Worm (Caenorhabditis elegans): ENCODE measurements around the gene bath-20.
"Not testable (repeated sequence)": the region's sequence is repeated elsewhere in the genome, so short reads cannot be mapped to it uniquely, and the experiment has no call there.

bath-20 gene

ce11 chrII:2051372-2051771, 9.0 kb upstream of the bath-20 start, which contains the start of gene fbxb-35:
Gene fbxb-35, plus strand, starts transcription at chrII:2051672.
- no peak for TF ChIP-seq W03F9.2 (tag; optimal IDR thresholded peaks at IDR 0.05)
- no peak for TF ChIP-seq dao-5 (tag; optimal IDR thresholded peaks at IDR 0.05)
- no peak for TF ChIP-seq him-1 (tag; optimal IDR thresholded peaks at IDR 0.05)

- not testable (repeated sequence) for TF ChIP-seq dao-5, him-1, W03F9.2 (tag; optimal IDR thresholded peaks at IDR 0.05)
These were observed 4.2 kb upstream of the bath-20 start, which contains the start of gene math-1 for ce11 chrII:2046556-2046955. Gene math-1, minus strand, starts transcription at chrII:2046656.

ce11 chrII:2045505-2045904, 3.2 kb upstream of the bath-20 start, which contains the start of gene bath-24:
Gene bath-24, minus strand, starts transcription at chrII:2045605.
- no peak for TF ChIP-seq him-1 (tag; optimal IDR thresholded peaks at IDR 0.05)
- TF ChIP-seq dao-5 (tag; optimal IDR thresholded peaks at IDR 0.05) = no peak
- no peak for TF ChIP-seq W03F9.2 (tag; optimal IDR thresholded peaks at IDR 0.05)

ce11 chrII:2039288-2039687, 3.1 kb downstream of the bath-20 start, which contains the start of gene bath-19:
Gene bath-19, minus strand, starts transcription at chrII:2039388.
- TF ChIP-seq him-1 (tag; optimal IDR thresholded peaks at IDR 0.05) = no peak
- TF ChIP-seq W03F9.2 (tag; optimal IDR thresholded peaks at IDR 0.05) = no peak
- no peak for TF ChIP-seq dao-5 (tag; optimal IDR thresholded peaks at IDR 0.05)

DNA sequence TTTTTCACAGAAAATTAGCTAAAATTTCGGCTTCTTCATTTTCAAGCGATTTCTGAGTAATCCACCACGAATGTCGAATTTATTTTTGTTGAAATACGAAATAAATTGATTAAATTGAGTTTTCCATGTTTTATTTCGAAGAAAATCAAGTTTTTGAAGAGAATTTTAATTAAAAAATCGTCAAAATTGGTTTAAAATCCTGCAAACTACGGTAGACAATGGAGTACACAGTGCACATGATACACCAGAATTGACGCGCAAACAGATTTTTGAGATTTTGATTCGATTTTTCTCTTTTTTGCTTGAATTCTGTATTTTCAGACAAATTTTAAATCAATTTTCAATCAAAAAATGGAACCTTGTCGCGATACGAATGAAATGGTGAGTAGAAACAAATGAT, 9.1 kb downstream of the bath-20 start, which contains the start of gene F59H6.14:
F59H6.14 (plus strand) TSS at position 301 of the 400 bp plus-strand sequence.
- TF ChIP-seq him-1 (tag; optimal IDR thresholded peaks at IDR 0.05) (no peak), W03F9.2 (tag; optimal IDR thresholded peaks at IDR 0.05) (no peak)

DNA sequence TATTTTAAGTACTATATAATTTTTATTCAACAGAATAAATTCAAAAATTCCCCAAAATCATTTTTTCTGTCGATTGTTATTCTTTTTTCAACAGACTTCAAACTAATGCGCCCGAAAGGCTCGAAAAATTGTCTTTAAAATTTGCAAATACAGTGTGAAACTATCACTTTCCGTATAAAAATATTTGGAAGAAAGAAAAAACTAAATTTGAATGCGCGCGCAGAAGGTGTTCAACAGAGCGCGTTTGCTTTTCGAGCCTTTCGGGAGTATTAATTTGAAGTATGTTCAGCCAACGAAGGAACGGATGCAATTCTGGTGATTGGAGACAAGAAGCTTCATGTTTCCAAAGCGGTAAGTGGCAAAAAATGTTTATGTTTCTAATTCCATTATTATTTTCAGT, 10.1 kb downstream of the bath-20 start, which contains the start of gene btb-4:
btb-4 (plus strand) TSS at position 35 of the 400 bp plus-strand sequence.
- not testable (repeated sequence) for TF ChIP-seq W03F9.2, him-1, dao-5 (tag; optimal IDR thresholded peaks at IDR 0.05)

- TF ChIP-seq W03F9.2 (tag; optimal IDR thresholded peaks at IDR 0.05) (no peak), him-1 (tag; optimal IDR thresholded peaks at IDR 0.05) (no peak), dao-5 (tag; optimal IDR thresholded peaks at IDR 0.05) (no peak)
These were observed 10.5 kb downstream of the bath-20 start, which contains the start of gene bath-5 for ce11 chrII:2031852-2032251. Gene bath-5, minus strand, starts transcription at chrII:2031952.

DNA sequence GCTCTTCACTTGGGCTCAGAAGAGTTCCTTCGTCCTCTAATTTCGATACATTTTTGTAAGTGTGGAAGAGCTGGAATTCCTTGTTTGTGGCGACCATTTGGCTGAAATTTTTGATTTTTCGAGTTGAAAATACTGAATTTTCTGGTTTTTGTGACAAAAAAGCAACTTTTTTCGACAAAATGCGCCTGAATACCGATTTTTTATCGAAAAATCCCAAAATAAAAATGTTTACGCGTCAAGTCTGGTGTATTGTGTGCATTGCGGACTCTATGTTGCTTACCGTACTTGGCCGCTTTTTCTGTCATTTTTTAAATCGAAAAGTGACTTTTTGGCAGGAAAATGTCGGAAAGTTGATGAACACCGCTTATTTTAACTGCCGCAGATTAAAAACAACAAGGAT, 12.0 kb downstream of the bath-20 start, which contains the start of gene bath-3:
bath-3 (minus strand) TSS at position 101 of the 400 bp plus-strand sequence.
- TF ChIP-seq W03F9.2 (tag; optimal IDR thresholded peaks at IDR 0.05) (no peak), dao-5 (tag; optimal IDR thresholded peaks at IDR 0.05) (no peak)

- no peak for TF ChIP-seq W03F9.2 (tag; optimal IDR thresholded peaks at IDR 0.05)
- TF ChIP-seq dao-5 (tag; optimal IDR thresholded peaks at IDR 0.05) = no peak
- TF ChIP-seq him-1 (tag; optimal IDR thresholded peaks at IDR 0.05) = no peak
These were observed 13.6 kb downstream of the bath-20 start, which contains the start of gene bath-1 for ce11 chrII:2028712-2029111. Gene bath-1, minus strand, starts transcription at chrII:2028812.

DNA sequence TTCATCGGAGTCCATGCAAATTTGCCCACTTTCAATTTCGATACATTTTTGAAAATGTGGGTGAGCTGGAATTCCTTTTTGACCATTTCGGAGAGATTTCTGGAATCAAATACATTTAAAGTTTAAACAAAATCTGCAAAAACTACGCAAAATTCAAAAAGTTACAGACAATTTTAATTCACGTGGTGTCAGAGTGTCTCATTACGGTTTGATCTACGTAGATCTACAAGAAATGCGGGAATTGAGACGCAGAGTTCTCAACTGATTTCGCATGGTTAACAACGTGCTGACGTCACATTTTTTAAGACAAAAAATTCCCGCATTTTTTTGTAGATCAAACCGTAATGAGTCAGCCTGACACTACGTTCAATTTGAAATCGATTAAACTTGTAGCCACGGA, 15.8 kb downstream of the bath-20 start, which contains the start of gene bath-21:
bath-21 (minus strand) TSS at position 101 of the 400 bp plus-strand sequence.
- TF ChIP-seq W03F9.2 (tag; optimal IDR thresholded peaks at IDR 0.05) (no peak), dao-5 (tag; optimal IDR thresholded peaks at IDR 0.05) (no peak), him-1 (tag; optimal IDR thresholded peaks at IDR 0.05) (no peak)

- not testable (repeated sequence) for TF ChIP-seq dao-5, W03F9.2, him-1 (tag; optimal IDR thresholded peaks at IDR 0.05)
These were observed 18.8 kb downstream of the bath-20 start, which contains the start of gene cya-2 for ce11 chrII:2023514-2023913. Gene cya-2, minus strand, starts transcription at chrII:2023614.

- TF ChIP-seq him-1 (tag; optimal IDR thresholded peaks at IDR 0.05) = no peak
These were observed 28.5 kb downstream of the bath-20 start for ce11 chrII:2013856-2014255.

DNA sequence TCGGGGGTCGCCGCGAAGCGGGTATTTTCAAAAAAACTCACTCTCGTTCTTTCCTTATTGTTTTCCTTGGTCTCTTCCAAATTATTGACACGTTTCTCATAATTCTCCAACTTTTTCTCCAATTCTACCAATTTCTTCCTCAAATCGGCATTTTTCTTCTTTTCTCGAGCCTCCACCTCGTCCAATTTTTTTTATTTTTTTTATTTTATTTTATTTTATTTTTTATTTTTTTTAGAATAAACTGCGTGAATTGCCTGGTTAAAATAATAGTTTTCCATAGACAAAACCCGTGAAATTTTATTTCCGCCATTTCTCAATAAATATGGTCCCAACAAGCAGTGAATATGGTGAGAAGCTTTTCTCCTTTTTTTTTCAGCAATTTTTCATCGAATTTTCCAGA, 29.6 kb downstream of the bath-20 start, which contains the start of gene F59H6.15:
F59H6.15 (plus strand) TSS at position 301 of the 400 bp plus-strand sequence.
- TF ChIP-seq dao-5 (tag; optimal IDR thresholded peaks at IDR 0.05) = no peak
- TF ChIP-seq W03F9.2 (tag; optimal IDR thresholded peaks at IDR 0.05) = no peak
- TF ChIP-seq him-1 (tag; optimal IDR thresholded peaks at IDR 0.05) = no peak

ce11 chrII:2011179-2011578, 31.2 kb downstream of the bath-20 start:
- TF ChIP-seq W03F9.2 (tag; optimal IDR thresholded peaks at IDR 0.05) (no peak), dao-5 (tag; optimal IDR thresholded peaks at IDR 0.05) (no peak), him-1 (tag; optimal IDR thresholded peaks at IDR 0.05) (no peak)

- not testable (repeated sequence) for TF ChIP-seq dao-5, W03F9.2, him-1 (tag; optimal IDR thresholded peaks at IDR 0.05)
These were observed 41.6 kb downstream of the bath-20 start, which contains the start of gene ceh-84 for ce11 chrII:2000720-2001119. Gene ceh-84, minus strand, starts transcription at chrII:2000820.

Data from whole organism, L4/young adult.